Fruit fly (Drosophila melanogaster): ENCODE data around the gene CG3108.

CG3108 gene

DNA sequence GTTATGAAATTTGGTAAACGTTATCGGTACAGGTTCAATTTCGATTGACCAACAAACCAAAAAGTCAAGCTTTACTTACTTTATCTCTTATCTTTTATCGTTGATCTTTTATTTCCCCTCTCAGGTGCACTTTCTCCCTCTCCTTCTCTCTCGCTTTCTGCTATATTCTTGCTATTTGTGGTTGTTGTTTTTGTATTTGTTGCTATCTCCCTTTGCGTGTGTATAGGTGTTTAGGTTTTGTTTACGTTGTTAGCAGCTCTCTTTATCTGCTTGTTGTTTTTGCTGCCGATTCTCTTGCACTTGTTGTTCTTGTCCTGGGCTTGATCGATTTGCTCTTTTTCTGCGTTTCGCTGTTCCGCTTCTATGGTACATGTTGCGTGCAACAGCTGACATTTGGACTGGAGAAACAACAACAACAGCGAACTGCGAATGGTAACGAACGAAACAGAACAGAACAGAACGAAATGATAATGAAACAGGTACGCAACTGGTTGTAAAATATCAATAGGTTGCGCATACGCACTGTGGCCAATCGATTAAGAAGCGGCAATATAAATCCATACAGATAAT lies 37.1 kb downstream of the CG3108 start:
- TF ChIP-seq CTCF (optimal IDR thresholded peaks at IDR 0.05) (no peak), CG8478 (optimal IDR thresholded peaks at IDR 0.05) (no peak)

DNA sequence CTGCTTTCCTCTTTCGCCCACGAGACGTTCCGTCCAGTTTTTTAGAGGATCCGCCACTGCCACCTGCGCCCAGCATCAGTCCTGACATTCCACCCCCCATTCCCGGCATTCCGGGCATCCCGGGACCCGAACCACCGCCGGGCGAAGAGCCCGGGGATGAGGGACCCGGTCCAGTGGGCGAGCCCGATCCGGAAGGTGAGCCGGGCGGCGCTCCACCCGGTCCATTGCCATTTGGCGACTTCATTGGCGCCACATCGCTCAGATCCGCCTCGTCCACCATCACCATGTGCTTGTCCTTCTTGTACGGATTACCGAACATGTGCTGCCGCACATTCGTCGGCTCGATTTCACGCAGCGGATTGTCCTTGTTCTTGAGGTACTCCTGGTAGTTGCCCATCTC lies 39.8 kb downstream of the CG3108 start:
- TF ChIP-seq CG8478 (optimal IDR thresholded peaks at IDR 0.05) = no peak
- TF ChIP-seq CTCF (optimal IDR thresholded peaks at IDR 0.05) = no peak

DNA sequence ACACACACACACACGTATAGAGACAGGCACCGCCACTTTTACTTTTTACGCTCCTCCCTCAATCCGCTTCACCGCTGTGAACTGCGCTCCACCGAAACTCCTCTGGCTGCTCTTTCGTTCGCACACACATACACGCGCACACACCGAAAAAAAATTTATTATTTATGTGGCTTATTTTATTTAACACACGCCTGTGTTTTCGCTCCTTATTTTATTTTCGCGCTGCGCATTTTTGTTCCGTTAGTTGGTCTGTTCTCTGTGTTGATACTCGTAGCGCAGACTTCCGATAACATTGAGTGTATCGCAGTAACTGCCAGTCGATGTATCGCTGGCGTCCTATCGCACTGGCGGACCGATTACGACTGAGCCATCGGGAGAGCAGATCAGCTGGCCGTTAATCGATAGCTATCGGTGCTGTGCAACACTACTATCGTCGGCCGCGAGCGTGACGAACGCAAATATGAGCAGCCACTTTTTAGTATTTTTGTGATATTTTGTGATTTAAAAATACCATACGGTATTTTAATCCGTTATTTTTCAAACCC lies 43.7 kb downstream of the CG3108 start, which contains the start of gene Snx27:
TSS of gene Snx27 (minus strand) at position 356 of the 545 bp plus-strand sequence.
- TF ChIP-seq CG8478 (optimal IDR thresholded peaks at IDR 0.05) (no peak), CTCF (optimal IDR thresholded peaks at IDR 0.05) (peak; percentile 29 to 45)

DNA sequence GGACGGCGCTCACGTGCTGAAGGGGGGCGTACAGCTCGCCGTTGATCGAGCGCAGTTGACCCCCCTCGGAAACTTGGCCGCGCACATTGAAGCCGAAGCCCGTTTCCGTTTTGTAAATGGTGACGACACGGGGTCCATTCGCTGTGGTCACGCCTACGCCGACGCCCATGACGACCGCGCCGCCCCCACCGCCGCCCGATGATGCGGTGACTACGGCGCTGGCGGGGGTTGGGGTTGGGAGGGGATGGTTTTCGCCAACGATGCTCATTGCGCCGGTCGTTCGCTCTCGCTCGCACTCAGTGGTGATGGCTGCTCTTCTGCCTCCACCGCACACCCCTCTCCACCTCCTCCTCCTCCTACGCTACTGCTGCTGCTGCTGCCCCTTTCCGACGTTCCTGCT lies 44.3 kb downstream of the CG3108 start:
- TF ChIP-seq CTCF (optimal IDR thresholded peaks at IDR 0.05) = no peak
- TF ChIP-seq CG8478 (optimal IDR thresholded peaks at IDR 0.05) = no peak

DNA sequence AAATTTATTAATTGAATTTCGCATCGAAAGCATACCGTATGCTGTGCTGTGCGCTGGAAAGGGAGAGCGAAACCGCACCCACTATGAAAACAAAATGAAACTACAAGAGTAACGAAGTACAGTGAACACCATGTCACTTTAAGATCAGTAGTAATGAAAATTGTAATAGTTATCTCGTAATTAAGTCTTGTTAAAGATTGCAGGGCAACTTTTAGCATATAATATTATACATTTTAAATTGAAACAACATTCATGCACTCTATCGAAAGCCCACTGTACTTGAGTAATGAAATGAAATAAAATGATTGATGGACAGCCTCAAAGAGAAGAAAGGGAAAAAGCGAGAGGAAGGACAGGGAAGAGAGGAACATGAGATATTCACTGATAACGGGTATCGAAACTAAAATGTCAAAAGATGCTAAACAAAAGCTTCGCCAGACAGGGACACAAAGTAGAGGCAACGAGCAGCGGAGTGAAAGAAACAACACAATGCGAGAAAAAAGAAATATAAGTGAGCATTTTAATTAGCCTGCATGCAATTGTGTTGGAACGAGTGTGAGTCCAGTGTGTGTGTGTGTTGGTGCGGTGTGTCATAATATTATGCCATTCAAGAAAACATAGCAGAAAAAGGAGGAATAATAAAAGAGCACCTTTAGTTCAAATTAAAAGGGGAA lies 46.0 kb downstream of the CG3108 start:
- no peak for TF ChIP-seq CG8478 (optimal IDR thresholded peaks at IDR 0.05)
- TF ChIP-seq CTCF (optimal IDR thresholded peaks at IDR 0.05) = no peak

DNA sequence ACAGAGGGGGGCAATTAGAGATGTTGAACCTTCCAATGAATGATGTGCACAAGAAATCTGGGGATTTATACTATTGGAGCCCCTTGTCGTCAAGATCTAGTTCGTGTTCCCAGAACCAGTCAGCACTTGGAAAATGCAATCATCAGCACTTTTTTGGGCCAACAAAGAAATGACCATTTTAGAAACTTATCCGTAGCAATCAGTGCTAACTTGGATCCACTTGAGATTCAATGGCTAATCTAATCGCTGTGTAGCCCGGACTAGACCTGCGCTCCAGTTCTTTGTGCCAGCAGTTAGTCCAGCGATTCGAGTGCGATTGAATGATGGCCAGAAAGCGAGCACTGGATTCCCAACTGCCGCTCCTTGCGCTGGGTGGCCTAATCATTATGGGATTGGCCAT lies 49.0 kb downstream of the CG3108 start, which contains the start of gene CG15773:
TSS of gene CG15773 (plus strand) at position 301 of the 400 bp plus-strand sequence.
- TF ChIP-seq CTCF (optimal IDR thresholded peaks at IDR 0.05) (no peak), CG8478 (optimal IDR thresholded peaks at IDR 0.05) (no peak)
